Fruit fly (Drosophila melanogaster): ENCODE data around the gene Nepl8.

The Nepl8 gene

DNA sequence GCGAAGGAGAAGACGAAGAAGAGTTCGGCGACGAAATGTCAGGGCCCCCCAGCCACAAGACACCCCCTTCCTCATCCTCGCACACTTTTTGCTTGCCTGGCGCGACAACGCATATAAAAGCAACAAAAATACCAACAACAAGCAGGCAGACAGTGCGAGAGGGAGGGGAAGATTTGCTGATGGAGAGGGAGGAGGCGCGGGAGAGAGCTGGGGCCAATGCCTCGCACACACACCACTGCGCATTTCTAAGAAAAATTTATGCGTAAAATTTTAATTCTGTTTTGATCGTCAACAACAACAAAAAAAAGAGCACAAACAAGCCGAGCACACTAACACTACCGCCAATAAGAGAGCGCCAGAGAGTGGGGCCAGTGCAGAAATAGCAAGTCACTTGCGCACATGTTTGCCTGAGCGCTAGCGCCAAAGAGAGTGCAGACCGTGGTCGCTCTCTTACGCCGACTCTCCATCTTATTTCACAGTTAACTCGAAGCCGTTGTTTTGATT lies 38.1 kb downstream of the Nepl8 start (continued):
- TF ChIP-seq rib (GFP tag; IDR thresholded peaks at IDR 0.05) (peak; percentile 96), cas (GFP tag; IDR thresholded peaks at IDR 0.05) (no peak), hbn (GFP tag; IDR thresholded peaks at IDR 0.05; ENCODE audit: partially characterized antibody) (no peak), CHES-1-like (GFP tag; optimal IDR thresholded peaks at IDR 0.05) (peak; percentile 44), CrebB (tag; optimal IDR thresholded peaks at IDR 0.05) (no peak), pnt (GFP tag; optimal IDR thresholded peaks at IDR 0.05) (no peak), Aef1 (GFP tag; IDR thresholded peaks at IDR 0.05) (peak; percentile 96), CG10321 (GFP tag; IDR thresholded peaks at IDR 0.05) (0 out of 2 replicates have a peak, but pooled peaks have one; percentile 34), scrt (GFP tag; optimal IDR thresholded peaks at IDR 0.05) (no peak), CG6175 (GFP tag; IDR thresholded peaks at IDR 0.05) (peak; percentile 45; the same call in 1 of the 3 replicates), luna (GFP tag; optimal IDR thresholded peaks at IDR 0.05) (no peak), repo (GFP tag; optimal IDR thresholded peaks at IDR 0.05) (no peak), al (GFP tag; IDR thresholded peaks at IDR 0.05) (no peak), Ada2b (GFP tag; IDR thresholded peaks at IDR 0.05) (0 out of 2 replicates have a peak, but pooled peaks have one; percentile 15), Drgx (GFP tag; IDR thresholded peaks at IDR 0.05) (peak; percentile 87), otp (GFP tag; IDR thresholded peaks at IDR 0.05) (peak; percentile 54; the same call in 1 of the 3 replicates), CG6689 (GFP tag; IDR thresholded peaks at IDR 0.05) (0 out of 2 replicates have a peak, but pooled peaks have one; percentile 7), CG14667 (GFP tag; IDR thresholded peaks at IDR 0.05) (no peak), CG11504 (tag; optimal IDR thresholded peaks at IDR 0.05) (peak; percentile 14), Vsx1 (GFP tag; optimal IDR thresholded peaks at IDR 0.05) (peak; percentile 58), NFAT (GFP tag; IDR thresholded peaks at IDR 0.05) (peak; percentile 53; the same call in 1 of the 2 replicates), CG17359 (tag; optimal IDR thresholded peaks at IDR 0.05) (no peak), Ets97D (GFP tag; optimal IDR thresholded peaks at IDR 0.05) (no peak), jumu (GFP tag; optimal IDR thresholded peaks at IDR 0.05) (no peak), CG31365 (tag; optimal IDR thresholded peaks at IDR 0.05) (peak; percentile 23), CG7745 (tag; optimal IDR thresholded peaks at IDR 0.05) (peak; percentile 96), CG33557 (GFP tag; optimal IDR thresholded peaks at IDR 0.05) (peak; percentile 13), CG3838 (GFP tag; optimal IDR thresholded peaks at IDR 0.05) (peak; percentile 86), Pdp1 (GFP tag; optimal IDR thresholded peaks at IDR 0.05) (peak in 1 of 2 experiments; percentile 27), Dref (GFP tag; IDR thresholded peaks at IDR 0.05) (no peak), CG5245 (GFP tag; optimal IDR thresholded peaks at IDR 0.05) (no peak), HmgZ (tag; optimal IDR thresholded peaks at IDR 0.05) (peak; percentile 70), CG14050 (GFP tag; IDR thresholded peaks at IDR 0.05) (no peak), caup (GFP tag; optimal IDR thresholded peaks at IDR 0.05; ENCODE audit: severe bottlenecking) (peak; percentile 48), sc (optimal IDR thresholded peaks at IDR 0.05) (no peak), sc (GFP tag; optimal IDR thresholded peaks at IDR 0.05) (no peak), row (GFP tag; IDR thresholded peaks at IDR 0.05) (peak; percentile 37; the same call in 1 of the 3 replicates), so (GFP tag; IDR thresholded peaks at IDR 0.05) (peak; percentile 61; the same call in 1 of the 3 replicates), E2f2 (GFP tag; IDR thresholded peaks at IDR 0.05) (peak; percentile 35; the same call in 1 of the 2 replicates), seq (GFP tag; IDR thresholded peaks at IDR 0.05) (0 out of 2 replicates have a peak, but pooled peaks have one; percentile 31), CG12769 (tag; optimal IDR thresholded peaks at IDR 0.05) (peak; percentile 92), ash1 (GFP tag; optimal IDR thresholded peaks at IDR 0.05) (peak; percentile 50), ara (GFP tag; IDR thresholded peaks at IDR 0.05) (peak; percentile 45; the same call in 1 of the 2 replicates), wdn (GFP tag; IDR thresholded peaks at IDR 0.05) (no peak), CG13894 (tag; optimal IDR thresholded peaks at IDR 0.05) (peak; percentile 74), CG6791 (GFP tag; IDR thresholded peaks at IDR 0.05; ENCODE audit: partially characterized antibody) (peak; percentile 44; the same call in 1 of the 3 replicates), oc (tag; optimal IDR thresholded peaks at IDR 0.05) (peak; percentile 60), pfk (GFP tag; optimal IDR thresholded peaks at IDR 0.05) (no peak), dm (GFP tag; optimal IDR thresholded peaks at IDR 0.05) (peak; percentile 41)

Data from whole organism, embryonic.